Worm (Caenorhabditis elegans) whole organism, L4/young adult: ENCODE results near the gene srh-100.

ENCODE experiments used
- W03F9.2 ChIP-seq: fragments of 150-350 bp; optimal IDR thresholded peaks from 2 replicates; lab custom pipeline; 2014; ENCODE audit warnings: missing biosample characterization, missing genetic modification characterization
- dao-5 ChIP-seq: sonication (generic microtip); optimal IDR thresholded peaks from 2 replicates; lab custom pipeline; 2016; ENCODE audit warnings: missing genotype, missing genetic modification characterization, moderate library complexity, missing compliant biosample characterization
- him-1 ChIP-seq: sonication (generic microtip); optimal IDR thresholded peaks from 2 replicates; lab custom pipeline; 2016; ENCODE audit warnings: missing genotype, missing genetic modification reagents, missing genetic modification characterization, missing compliant biosample characterization

- TF ChIP-seq W03F9.2 (tag; lab: Kevin White, UChicago) (no peak), him-1 (tag; lab: Kevin White, UChicago) (no peak), dao-5 (tag; lab: Kevin White, UChicago) (no peak)
Measured at ce11 chrII:3716961-3717360, 2.5 kb upstream of the srh-100 start, which contains the start of gene fbxc-52.
